Worm (Caenorhabditis elegans) whole organism, mixed stage, embryonic: ENCODE measurements around the gene Y51H4A.6.

Source experiments
- M03D4.4 ChIP-seq: sonication (generic microtip); optimal IDR thresholded peaks from 2 replicates; lab custom pipeline; 2017; ENCODE audit warnings: mild to moderate bottlenecking, missing genetic modification characterization, missing compliant biosample characterization
- bed-3 ChIP-seq: fragments of 200-800 bp; sonication (Bioruptor generic); optimal IDR thresholded peaks from 3 replicates; lab custom pipeline; 2018; ENCODE audit warnings: mild to moderate bottlenecking, missing genetic modification characterization, moderate library complexity, missing compliant biosample characterization
- blmp-1 ChIP-seq: fragments of 150-350 bp; optimal IDR thresholded peaks from 2 replicates; lab custom pipeline; 2014; ENCODE audit warnings: missing biosample characterization, missing genetic modification characterization
- ceh-39 ChIP-seq: fragments of 150-350 bp; optimal IDR thresholded peaks from 2 replicates; lab custom pipeline; 2014; ENCODE audit warnings: missing biosample characterization, missing genetic modification characterization
- ceh-43 ChIP-seq: fragments of 200-800 bp; sonication (Bioruptor generic); optimal IDR thresholded peaks from 2 replicates; lab custom pipeline; 2018; ENCODE audit warnings: mild to moderate bottlenecking, missing genetic modification characterization, moderate library complexity, missing compliant biosample characterization
- ceh-83 ChIP-seq: fragments of 200-800 bp; sonication (Bioruptor generic); optimal IDR thresholded peaks from 2 replicates; lab custom pipeline; 2018; ENCODE audit warnings: mild to moderate bottlenecking, missing genetic modification characterization, missing compliant biosample characterization
- ces-1 ChIP-seq: fragments of 150-350 bp; optimal IDR thresholded peaks from 2 replicates; lab custom pipeline; 2014; ENCODE audit warnings: missing biosample characterization, missing genetic modification reagents, missing genetic modification characterization
- cnd-1 ChIP-seq: fragments of 200-800 bp; sonication (Bioruptor generic); optimal IDR thresholded peaks from 2 replicates; lab custom pipeline; 2018; ENCODE audit warnings: mild to moderate bottlenecking, missing genetic modification characterization, missing compliant biosample characterization
- drap-1 ChIP-seq: fragments of 200-800 bp; sonication (Bioruptor generic); optimal IDR thresholded peaks from 3 replicates; lab custom pipeline; 2018; ENCODE audit warnings: mild to moderate bottlenecking, missing genetic modification characterization, missing compliant biosample characterization
- elt-1 ChIP-seq: sonication (generic microtip); optimal IDR thresholded peaks from 2 replicates; lab custom pipeline; 2017; ENCODE audit warnings: missing genetic modification characterization, mild to moderate bottlenecking, missing compliant biosample characterization, antibody characterized with exemption, moderate library complexity, borderline replicate concordance; ENCODE audit not compliant: insufficient read depth
- elt-3 ChIP-seq: fragments of 150-350 bp; optimal IDR thresholded peaks from 2 replicates; lab custom pipeline; 2014; ENCODE audit warnings: missing biosample characterization, missing genetic modification characterization
- flh-1 ChIP-seq: fragments of 200-800 bp; sonication (Bioruptor generic); optimal IDR thresholded peaks from 2 replicates; lab custom pipeline; 2018; ENCODE audit warnings: mild to moderate bottlenecking, missing genetic modification characterization, moderate library complexity, missing compliant biosample characterization
- ham-2 ChIP-seq: fragments of 200-800 bp; sonication (Bioruptor generic); optimal IDR thresholded peaks from 2 replicates; lab custom pipeline; 2018; ENCODE audit warnings: mild to moderate bottlenecking, missing genetic modification characterization, missing compliant biosample characterization
- hlh-1 ChIP-seq: fragments of 150-350 bp; optimal IDR thresholded peaks from 2 replicates; lab custom pipeline; 2014; ENCODE audit warnings: missing biosample characterization, missing genetic modification reagents, missing genetic modification characterization
- lin-13 ChIP-seq: fragments of 150-350 bp; optimal IDR thresholded peaks from 2 replicates; lab custom pipeline; 2014; ENCODE audit warnings: missing biosample characterization, missing genetic modification characterization
- lin-32 ChIP-seq: fragments of 200-800 bp; sonication (Bioruptor generic); optimal IDR thresholded peaks from 2 replicates; lab custom pipeline; 2018; ENCODE audit warnings: mild to moderate bottlenecking, missing genetic modification characterization, missing compliant biosample characterization
- lsy-2 ChIP-seq: fragments of 150-350 bp; optimal IDR thresholded peaks from 2 replicates; lab custom pipeline; 2014; ENCODE audit warnings: missing biosample characterization, missing genetic modification characterization
- mab-5 ChIP-seq: fragments of 150-350 bp; optimal IDR thresholded peaks from 2 replicates; lab custom pipeline; 2014; ENCODE audit warnings: missing biosample characterization, missing genetic modification characterization
- mep-1 ChIP-seq: fragments of 150-350 bp; optimal IDR thresholded peaks from 2 replicates; lab custom pipeline; 2017; ENCODE audit warnings: missing biosample characterization, missing genetic modification reagents, missing genetic modification characterization, inconsistent platforms
- mls-2 ChIP-seq: sonication (generic microtip); optimal IDR thresholded peaks from 2 replicates; lab custom pipeline; 2016; ENCODE audit warnings: mild to moderate bottlenecking, missing genetic modification characterization, moderate library complexity, missing compliant biosample characterization
- nhr-12 ChIP-seq: fragments of 150-350 bp; optimal IDR thresholded peaks from 2 replicates; lab custom pipeline; 2014; ENCODE audit warnings: missing biosample characterization, missing genetic modification characterization
- nhr-2 ChIP-seq: fragments of 150-350 bp; optimal IDR thresholded peaks from 2 replicates; lab custom pipeline; 2014; ENCODE audit warnings: missing biosample characterization, missing genetic modification characterization
- nhr-237 ChIP-seq: fragments of 150-350 bp; optimal IDR thresholded peaks from 2 replicates; lab custom pipeline; 2014; ENCODE audit warnings: missing biosample characterization, missing genetic modification characterization
- nhr-28 ChIP-seq: fragments of 150-350 bp; optimal IDR thresholded peaks from 2 replicates; lab custom pipeline; 2014; ENCODE audit warnings: missing biosample characterization, missing genetic modification characterization
- nhr-76 ChIP-seq: sonication (generic microtip); optimal IDR thresholded peaks from 2 replicates; lab custom pipeline; 2017; ENCODE audit warnings: missing biosample characterization, missing genetic modification characterization
- pha-4 ChIP-seq: fragments of 150-350 bp; optimal IDR thresholded peaks from 2 replicates; lab custom pipeline; 2018; ENCODE audit warnings: missing biosample characterization, missing genetic modification reagents, missing genetic modification characterization
- sem-2 ChIP-seq: fragments of 200-800 bp; sonication (Bioruptor generic); optimal IDR thresholded peaks from 2 replicates; lab custom pipeline; 2018; ENCODE audit warnings: mild to moderate bottlenecking, missing genetic modification characterization, missing compliant biosample characterization
- snpc-4 ChIP-seq: fragments of 150-350 bp; optimal IDR thresholded peaks from 2 replicates; lab custom pipeline; 2014; ENCODE audit warnings: missing biosample characterization, missing genetic modification characterization
- sptf-1 ChIP-seq: sonication (generic microtip); optimal IDR thresholded peaks from 2 replicates; lab custom pipeline; 2017; ENCODE audit warnings: mild to moderate bottlenecking, missing genetic modification characterization, moderate library complexity, missing compliant biosample characterization
- tbx-8 ChIP-seq: fragments of 200-800 bp; sonication (Bioruptor generic); optimal IDR thresholded peaks from 2 replicates; lab custom pipeline; 2018; ENCODE audit warnings: mild to moderate bottlenecking, missing genetic modification characterization, moderate library complexity, missing compliant biosample characterization
- unc-120 ChIP-seq: sonication (generic microtip); optimal IDR thresholded peaks from 2 replicates; lab custom pipeline; 2017; ENCODE audit warnings: missing genetic modification characterization, missing compliant biosample characterization; ENCODE audit not compliant: poor library complexity, severe bottlenecking
- unc-39 ChIP-seq: fragments of 150-350 bp; optimal IDR thresholded peaks from 2 replicates; lab custom pipeline; 2014; ENCODE audit warnings: missing biosample characterization, missing genetic modification characterization
- unc-62 ChIP-seq: fragments of 150-350 bp; optimal IDR thresholded peaks from 2 replicates; lab custom pipeline; 2014; ENCODE audit warnings: missing biosample characterization, missing genetic modification reagents, missing genetic modification characterization
- zip-8 ChIP-seq: fragments of 150-350 bp; optimal IDR thresholded peaks from 2 replicates; lab custom pipeline; 2014; ENCODE audit warnings: missing biosample characterization, missing genetic modification characterization
- ztf-11 ChIP-seq: fragments of 150-350 bp; optimal IDR thresholded peaks from 2 replicates; lab custom pipeline; 2014; ENCODE audit warnings: missing biosample characterization, missing genetic modification characterization

Gene Y51H4A.6

ce11 chrIV:16533361-16533760 is at the start of gene Y51H4A.6:
Gene Y51H4A.6, plus strand, starts transcription at chrIV:16533661.
- TF ChIP-seq nhr-237 (tag; lab: Kevin White, UChicago) (no peak), zip-8 (tag; lab: Kevin White, UChicago) (no peak), lin-13 (tag; lab: Kevin White, UChicago) (no peak), nhr-76 (tag; lab: Kevin White, UChicago) (no peak), ceh-83 (GFP tag; lab: Kevin White, UChicago) (no peak), nhr-28 (tag; lab: Kevin White, UChicago) (no peak), mab-5 (tag; lab: Kevin White, UChicago) (no peak), snpc-4 (tag; lab: Kevin White, UChicago) (no peak), nhr-12 (tag; lab: Kevin White, UChicago) (no peak), ceh-43 (no peak), tbx-8 (GFP tag; lab: Kevin White, UChicago) (no peak), ces-1 (GFP tag; lab: Kevin White, UChicago) (no peak), elt-1 (tag; lab: Kevin White, UChicago) (no peak), elt-3 (tag; lab: Kevin White, UChicago) (no peak), blmp-1 (no peak), bed-3 (GFP tag; lab: Kevin White, UChicago) (no peak)

ce11 chrIV:16488921-16489320 is 44.5 kb upstream of the Y51H4A.6 start, which contains the start of gene rho-1:
Gene rho-1, minus strand, starts transcription at chrIV:16489021.
- TF ChIP-seq lsy-2 (no peak), drap-1 (GFP tag; lab: Kevin White, UChicago) (no peak), M03D4.4 (no peak), nhr-28 (tag; lab: Kevin White, UChicago) (no peak), ztf-11 (tag; lab: Kevin White, UChicago) (no peak), blmp-1 (no peak), ces-1 (GFP tag; lab: Kevin White, UChicago) (no peak), unc-39 (tag; lab: Kevin White, UChicago) (no peak)

ce11 chrIV:16489958-16490357 is 43.5 kb upstream of the Y51H4A.6 start:
- no peak for TF ChIP-seq M03D4.4
- no peak for TF ChIP-seq drap-1 (GFP tag; lab: Kevin White, UChicago)
- peak; percentile 4 for TF ChIP-seq nhr-2 (tag; lab: Kevin White, UChicago)
- TF ChIP-seq cnd-1 = peak; percentile 41
- TF ChIP-seq elt-1 (tag; lab: Kevin White, UChicago) = no peak
- peak; percentile 15 for TF ChIP-seq unc-62 (GFP tag; lab: Kevin White, UChicago)
- TF ChIP-seq ces-1 (GFP tag; lab: Kevin White, UChicago) = peak; percentile 32
- TF ChIP-seq tbx-8 (GFP tag; lab: Kevin White, UChicago) = no peak
- TF ChIP-seq lin-13 (tag; lab: Kevin White, UChicago) = no peak
- peak; percentile 40 for TF ChIP-seq ceh-39 (tag; lab: Kevin White, UChicago)

- TF ChIP-seq drap-1 (GFP tag; lab: Kevin White, UChicago) (peak; percentile 44), ceh-39 (tag; lab: Kevin White, UChicago) (peak; percentile 38), flh-1 (GFP tag; lab: Kevin White, UChicago) (no peak), unc-120 (peak; percentile 25), lin-13 (tag; lab: Kevin White, UChicago) (peak; percentile 23), ztf-11 (tag; lab: Kevin White, UChicago) (peak; percentile 82), nhr-28 (tag; lab: Kevin White, UChicago) (no peak), pha-4 (tag; lab: Kevin White, UChicago) (peak; percentile 85), unc-39 (tag; lab: Kevin White, UChicago) (no peak), sem-2 (GFP tag; lab: Kevin White, UChicago) (peak; percentile 18), mab-5 (tag; lab: Kevin White, UChicago) (no peak), M03D4.4 (peak; percentile 77), unc-62 (GFP tag; lab: Kevin White, UChicago) (peak; percentile 19), zip-8 (tag; lab: Kevin White, UChicago) (no peak), nhr-2 (tag; lab: Kevin White, UChicago) (peak; percentile 35), bed-3 (GFP tag; lab: Kevin White, UChicago) (no peak), cnd-1 (peak; percentile 68), elt-1 (tag; lab: Kevin White, UChicago) (no peak), nhr-76 (tag; lab: Kevin White, UChicago) (no peak), mep-1 (tag; lab: Kevin White, UChicago) (peak; percentile 60), nhr-237 (tag; lab: Kevin White, UChicago) (peak; percentile 71), ham-2 (GFP tag; lab: Kevin White, UChicago) (no peak), lsy-2 (peak; percentile 53), hlh-1 (tag; lab: Kevin White, UChicago) (peak; percentile 44), ceh-83 (GFP tag; lab: Kevin White, UChicago) (peak; percentile 38), blmp-1 (no peak), ces-1 (GFP tag; lab: Kevin White, UChicago) (peak; percentile 60), elt-3 (tag; lab: Kevin White, UChicago) (no peak), ceh-43 (no peak), mls-2 (tag; lab: Kevin White, UChicago) (peak; percentile 49), lin-32 (GFP tag; lab: Kevin White, UChicago) (no peak), sptf-1 (tag; lab: Kevin White, UChicago) (peak; percentile 84), tbx-8 (GFP tag; lab: Kevin White, UChicago) (no peak), snpc-4 (tag; lab: Kevin White, UChicago) (no peak), nhr-12 (tag; lab: Kevin White, UChicago) (peak; percentile 94)
Measured at ce11 chrIV:16491411-16492036, 41.9 kb upstream of the Y51H4A.6 start.
